Fruit fly (Drosophila melanogaster): ENCODE data around the gene CG5783.

Gene CG5783

DNA sequence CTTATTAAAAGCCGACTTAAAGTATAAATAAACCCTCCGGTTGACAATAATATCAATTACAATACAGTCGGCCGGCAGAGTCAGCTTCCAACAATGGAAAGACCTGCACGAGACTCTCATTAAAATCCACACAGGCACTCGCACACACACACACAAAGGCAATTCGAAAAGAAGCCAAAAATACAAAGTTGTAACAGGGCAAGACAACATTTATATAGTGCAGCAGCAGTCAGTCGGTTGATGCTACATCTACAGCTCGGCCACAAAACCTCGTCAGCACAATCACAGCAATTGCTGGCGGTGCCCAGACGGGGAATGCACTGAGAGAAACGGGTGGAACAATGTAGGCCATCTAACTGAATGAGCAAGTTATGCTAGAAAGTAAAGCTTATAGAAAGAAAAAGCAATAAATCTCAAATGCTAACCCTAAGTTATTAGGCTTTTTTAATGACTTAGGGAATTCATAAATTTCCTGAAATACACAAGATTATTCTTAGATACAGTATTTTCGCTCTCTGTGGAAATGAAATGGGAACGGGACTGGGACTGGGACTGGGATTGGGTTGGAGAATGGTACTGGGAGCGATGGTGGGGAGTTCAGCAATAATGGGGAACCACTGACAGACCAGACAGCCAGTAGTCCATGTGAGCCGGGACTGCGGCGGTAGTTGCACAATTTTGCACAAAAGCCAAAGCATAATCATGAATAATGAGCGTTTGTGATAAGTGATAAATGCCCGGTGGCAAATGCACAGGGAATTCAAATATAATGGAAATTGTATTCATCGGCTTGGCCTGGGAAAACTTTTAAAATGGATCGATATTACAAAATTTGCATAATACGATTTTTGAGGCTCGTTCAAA lies 34.2 kb upstream of the CG5783 start (continued):
- TF ChIP-seq MTF-1 (GFP tag; optimal IDR thresholded peaks at IDR 0.05; ENCODE audit: borderline replicate concordance), result peak; percentile 16
- TF ChIP-seq C15 (GFP tag; IDR thresholded peaks at IDR 0.05), result no peak
- no peak for TF ChIP-seq sr (GFP tag; IDR thresholded peaks at IDR 0.05)
- TF ChIP-seq CG8944 (GFP tag; optimal IDR thresholded peaks at IDR 0.05), result peak; percentile 33
- no peak for TF ChIP-seq mld (GFP tag; IDR thresholded peaks at IDR 0.05; ENCODE audit: partially characterized antibody)
- no peak for TF ChIP-seq CG8281 (tag; optimal IDR thresholded peaks at IDR 0.05)
- TF ChIP-seq Meics (GFP tag; optimal IDR thresholded peaks at IDR 0.05), result peak; percentile 11

DNA sequence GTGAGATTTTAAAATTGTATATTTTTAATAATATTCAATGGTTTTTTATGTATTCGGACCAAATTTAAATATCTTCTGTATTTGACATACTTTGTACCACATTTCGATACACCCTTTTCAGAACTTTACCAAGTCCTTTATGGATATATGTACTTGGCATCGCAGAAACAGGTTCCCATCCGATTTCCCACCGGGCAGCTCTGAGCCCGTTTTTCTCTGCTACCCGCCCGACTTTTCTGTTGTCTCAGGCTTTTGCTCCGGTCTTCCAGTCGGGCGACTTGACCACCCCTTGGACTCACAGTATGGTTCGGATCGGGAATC lies 33.7 kb upstream of the CG5783 start:
- TF ChIP-seq CG4617 (GFP tag; optimal IDR thresholded peaks at IDR 0.05; ENCODE audit: borderline replicate concordance) (no peak), Drgx (GFP tag; IDR thresholded peaks at IDR 0.05) (peak; percentile 40), bsh (GFP tag; optimal IDR thresholded peaks at IDR 0.05) (peak in 1 of 2 experiments; percentile 71), nom (GFP tag; optimal IDR thresholded peaks at IDR 0.05) (peak; percentile 4)

DNA sequence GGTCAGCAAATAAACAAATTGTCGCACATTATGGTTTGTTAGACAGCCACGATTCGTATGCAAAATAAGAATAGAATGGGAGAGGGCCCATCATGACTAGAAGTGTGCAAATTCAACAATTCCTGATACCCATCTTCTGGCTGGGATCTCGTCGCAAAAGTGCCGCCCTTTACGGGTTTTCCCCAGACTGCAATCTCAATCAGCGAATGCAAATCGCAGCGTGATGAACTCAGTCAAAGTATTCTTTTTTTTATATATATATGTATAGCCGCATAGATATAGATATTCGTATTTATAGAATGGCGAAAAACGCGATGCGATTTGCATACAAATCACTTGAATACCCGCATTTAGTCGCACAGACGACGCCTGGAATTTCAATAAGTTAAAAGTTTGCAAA lies 32.9 kb upstream of the CG5783 start:
- TF ChIP-seq da (GFP tag; optimal IDR thresholded peaks at IDR 0.05), result no peak
- TF ChIP-seq cwo (GFP tag; optimal IDR thresholded peaks at IDR 0.05), result no peak
- TF ChIP-seq pho (GFP tag; optimal IDR thresholded peaks at IDR 0.05), result no peak
- TF ChIP-seq Hr3 (GFP tag; optimal IDR thresholded peaks at IDR 0.05), result no peak
- TF ChIP-seq Dfd (GFP tag; optimal IDR thresholded peaks at IDR 0.05), result no peak
- no peak for TF ChIP-seq bcd (GFP tag; optimal IDR thresholded peaks at IDR 0.05)
- no peak for TF ChIP-seq CG3838 (GFP tag; optimal IDR thresholded peaks at IDR 0.05)
- TF ChIP-seq vfl (GFP tag; optimal IDR thresholded peaks at IDR 0.05), result no peak
- no peak for TF ChIP-seq Bdp1 (GFP tag; optimal IDR thresholded peaks at IDR 0.05)
- no peak for TF ChIP-seq tgo (GFP tag; IDR thresholded peaks at IDR 0.05)
- TF ChIP-seq Dek (tag; optimal IDR thresholded peaks at IDR 0.05), result no peak
- TF ChIP-seq CG14014 (GFP tag; IDR thresholded peaks at IDR 0.05), result no peak
- no peak for TF ChIP-seq Dp (GFP tag; optimal IDR thresholded peaks at IDR 0.05)
- no peak for TF ChIP-seq Chrac-16 (GFP tag; optimal IDR thresholded peaks at IDR 0.05)
- TF ChIP-seq Stat92E (GFP tag; optimal IDR thresholded peaks at IDR 0.05), result no peak

dm6 chr2L:18125649-18126048 lies 30.2 kb upstream of the CG5783 start, which contains the start of gene Grl36b:
Gene Grl36b (minus strand): TSS chr2L:18125749.
- no peak for TF ChIP-seq da (GFP tag; optimal IDR thresholded peaks at IDR 0.05)
- TF ChIP-seq stc (GFP tag; IDR thresholded peaks at IDR 0.05), result no peak
- no peak for TF ChIP-seq esg (GFP tag; conservative IDR thresholded peaks at IDR 0.05)

- TF ChIP-seq zen (tag; optimal IDR thresholded peaks at IDR 0.05), result no peak
- TF ChIP-seq CG13894 (tag; optimal IDR thresholded peaks at IDR 0.05), result no peak
- TF ChIP-seq bcd (GFP tag; optimal IDR thresholded peaks at IDR 0.05), result no peak
- no peak for TF ChIP-seq CG17568 (GFP tag; optimal IDR thresholded peaks at IDR 0.05)
- no peak for TF ChIP-seq CG11723 (GFP tag; optimal IDR thresholded peaks at IDR 0.05)
- TF ChIP-seq CG34376 (GFP tag; optimal IDR thresholded peaks at IDR 0.05), result no peak
- no peak for TF ChIP-seq otp (GFP tag; IDR thresholded peaks at IDR 0.05)
- no peak for TF ChIP-seq wor (GFP tag; IDR thresholded peaks at IDR 0.05)
- TF ChIP-seq scrt (GFP tag; optimal IDR thresholded peaks at IDR 0.05), result no peak
- no peak for TF ChIP-seq CG42726 (GFP tag; IDR thresholded peaks at IDR 0.05; ENCODE audit: partially characterized antibody)
- TF ChIP-seq gt (GFP tag; IDR thresholded peaks at IDR 0.05), result no peak
- TF ChIP-seq dan (GFP tag; IDR thresholded peaks at IDR 0.05), result no peak
- no peak for TF ChIP-seq CG6854 (GFP tag; optimal IDR thresholded peaks at IDR 0.05)
These were observed 21.2 kb upstream of the CG5783 start for dm6 chr2L:18134615-18135014.

Measured in whole organism, embryonic.